Fruit fly (Drosophila melanogaster) Kc167 (cell line): ENCODE results near the gene Cep164.

ENCODE experiments used
- Myc ChIP-seq: fragments of >200 bp; optimal IDR thresholded peaks from 2 replicates; lab custom pipeline; 2017; ENCODE audit warnings: missing external identifiers
- Sin3A ChIP-seq: fragments of >200 bp; optimal IDR thresholded peaks from 2 replicates; lab custom pipeline; 2018; ENCODE audit warnings: missing external identifiers
- h ChIP-seq: fragments of >200 bp; optimal IDR thresholded peaks from 3 replicates; lab custom pipeline; 2018; ENCODE audit warnings: missing external identifiers
- insv ChIP-seq: fragments of >200 bp; optimal IDR thresholded peaks from 3 replicates; lab custom pipeline; 2018; ENCODE audit warnings: missing external identifiers
- psq ChIP-seq: fragments of >200 bp; optimal IDR thresholded peaks from 2 replicates; lab custom pipeline; 2017; ENCODE audit warnings: missing external identifiers
- ttk ChIP-seq: sonication (Bioruptor generic); optimal IDR thresholded peaks from 2 replicates; lab custom pipeline; 2017; ENCODE audit warnings: missing external identifiers

DNA sequence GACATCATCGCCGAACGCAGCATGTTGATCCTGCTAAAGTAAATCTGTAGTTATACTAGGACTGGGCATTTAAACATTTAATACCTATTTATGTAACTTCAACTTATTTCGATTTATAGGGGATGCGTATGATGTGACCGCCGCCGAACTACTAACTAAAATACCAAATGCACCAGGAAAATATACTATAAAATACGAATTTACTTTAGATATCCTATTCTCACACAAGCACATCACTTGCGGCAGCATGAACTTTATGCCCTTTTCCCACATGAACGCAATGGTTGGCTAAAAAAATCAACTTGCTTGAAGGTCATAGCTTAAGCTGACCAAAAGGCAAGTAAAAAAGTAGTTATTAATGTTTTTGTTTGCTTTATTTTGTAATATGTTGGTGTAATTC lies 3.9 kb upstream of the Cep164 start, which contains the start of gene ND-20:
- TF ChIP-seq Sin3A (lab: Kevin White, UChicago) (no peak), Myc (lab: Kevin White, UChicago) (no peak), ttk (lab: Kevin White, UChicago) (no peak), h (lab: Kevin White, UChicago) (no peak), insv (lab: Kevin White, UChicago) (no peak), psq (lab: Kevin White, UChicago) (no peak)
